Fruit fly (Drosophila melanogaster) whole organism, embryonic: ENCODE results near the gene Ant2.

Experiments used
- ATbp ChIP-seq: fragments of 200-800 bp; sonication (Bioruptor generic); optimal IDR thresholded peaks from 2 replicates; lab custom pipeline; 2017; ENCODE audit warnings: missing biosample characterization, mild to moderate bottlenecking, missing genetic modification characterization, missing genetic modification reagents
- Atf3 ChIP-seq: fragments of 200-800 bp; sonication (Bioruptor generic); optimal IDR thresholded peaks from 3 replicates; lab custom pipeline; 2016; ENCODE audit warnings: missing biosample characterization, missing genetic modification characterization
- Atf6 ChIP-seq: fragments of 200-800 bp; sonication (Bioruptor generic); IDR thresholded peaks from 2 replicates; pipeline ENCODE4 v1.3.6; 2022; ENCODE audit warnings: missing biosample characterization, missing genetic modification characterization
- CG12391 ChIP-seq: fragments of 200-800 bp; sonication (Bioruptor generic); optimal IDR thresholded peaks from 3 replicates; lab custom pipeline; 2018; ENCODE audit warnings: missing biosample characterization, mild to moderate bottlenecking, missing genetic modification characterization, moderate library complexity
- CG14014 ChIP-seq: fragments of 200-800 bp; sonication (Bioruptor generic); IDR thresholded peaks from 2 replicates; pipeline ENCODE4 v1.3.6; 2022; ENCODE audit warnings: missing biosample characterization, missing genetic modification characterization
- CG14860 ChIP-seq: fragments of 200-800 bp; sonication (Bioruptor generic); IDR thresholded peaks from 3 replicates; pipeline ENCODE4 v1.3.6; 2022; ENCODE audit warnings: missing biosample characterization, missing genetic modification characterization; ENCODE audit not compliant: partially characterized antibody
- CG1529 ChIP-seq: fragments of 200-800 bp; sonication (Bioruptor generic); optimal IDR thresholded peaks from 3 replicates; lab custom pipeline; 2018; ENCODE audit warnings: missing biosample characterization, missing genetic modification characterization
- CG15514 ChIP-seq: fragments of 200-800 bp; sonication (Bioruptor generic); optimal IDR thresholded peaks from 3 replicates; lab custom pipeline; 2017; ENCODE audit warnings: missing biosample characterization, missing genetic modification characterization, mild to moderate bottlenecking, moderate library complexity, missing genetic modification reagents
- CG1602 ChIP-seq: fragments of 200-800 bp; sonication (Bioruptor generic); optimal IDR thresholded peaks from 3 replicates; lab custom pipeline; 2016; ENCODE audit warnings: missing biosample characterization, missing genetic modification characterization
- CG17359 ChIP-seq: fragments of 200-800 bp; sonication (Bioruptor generic); optimal IDR thresholded peaks from 3 replicates; lab custom pipeline; 2018; ENCODE audit warnings: missing biosample characterization, mild to moderate bottlenecking, missing genetic modification characterization, moderate library complexity
- CG17385 ChIP-seq: fragments of 200-800 bp; sonication (Bioruptor generic); optimal IDR thresholded peaks from 3 replicates; lab custom pipeline; 2018; ENCODE audit warnings: missing biosample characterization, mild to moderate bottlenecking, missing genetic modification characterization
- CG1792 ChIP-seq: fragments of 200-800 bp; sonication (Bioruptor generic); optimal IDR thresholded peaks from 2 replicates; lab custom pipeline; 2016; ENCODE audit warnings: missing biosample characterization, missing genetic modification characterization
- CG2199 ChIP-seq: fragments of 200-800 bp; sonication (Bioruptor generic); IDR thresholded peaks from 3 replicates; pipeline ENCODE4 v1.3.6; 2022; ENCODE audit warnings: missing biosample characterization, missing genetic modification characterization
- CG31441 ChIP-seq: fragments of 200-800 bp; sonication (Bioruptor generic); IDR thresholded peaks from 2 replicates; pipeline ENCODE4 v1.3.6; 2022; ENCODE audit warnings: missing biosample characterization, missing genetic modification characterization
- CG3163 ChIP-seq: fragments of 200-800 bp; sonication (Bioruptor generic); optimal IDR thresholded peaks from 3 replicates; lab custom pipeline; 2016; ENCODE audit warnings: missing biosample characterization, missing genetic modification characterization
- CG32772 ChIP-seq: fragments of 200-800 bp; sonication (Bioruptor generic); IDR thresholded peaks from 2 replicates; pipeline ENCODE4 v1.3.6; 2022; ENCODE audit warnings: missing biosample characterization, missing genetic modification characterization
- CG3838 ChIP-seq: fragments of 200-800 bp; sonication (Bioruptor generic); optimal IDR thresholded peaks from 3 replicates; lab custom pipeline; 2016; ENCODE audit warnings: missing biosample characterization, missing genetic modification characterization
- CG4360 ChIP-seq: fragments of 200-800 bp; sonication (Bioruptor generic); IDR thresholded peaks from 2 replicates; pipeline ENCODE4 v1.3.6; 2022; ENCODE audit warnings: missing biosample characterization, missing genetic modification characterization
- CG4820 ChIP-seq: fragments of 200-800 bp; sonication (Bioruptor generic); optimal IDR thresholded peaks from 3 replicates; lab custom pipeline; 2016; ENCODE audit warnings: missing biosample characterization, missing genetic modification characterization
- CG6175 ChIP-seq: fragments of 200-800 bp; sonication (Bioruptor generic); IDR thresholded peaks from 3 replicates; pipeline ENCODE4 v1.3.6; 2022; ENCODE audit warnings: missing biosample characterization, missing genetic modification characterization
- CG6254 ChIP-seq: fragments of 200-800 bp; sonication (Bioruptor generic); optimal IDR thresholded peaks from 3 replicates; lab custom pipeline; 2017; ENCODE audit warnings: mild to moderate bottlenecking, missing biosample characterization, missing genetic modification reagents, missing genetic modification characterization
- CG6689 ChIP-seq: fragments of 200-800 bp; sonication (Bioruptor generic); IDR thresholded peaks from 2 replicates; pipeline ENCODE4 v1.3.6; 2022; ENCODE audit warnings: missing biosample characterization, missing genetic modification characterization
- CG6791 ChIP-seq: fragments of 200-800 bp; sonication (Bioruptor generic); IDR thresholded peaks from 3 replicates; pipeline ENCODE4 v1.3.6; 2022; ENCODE audit warnings: missing biosample characterization, missing genetic modification characterization; ENCODE audit not compliant: partially characterized antibody
- CG7556 ChIP-seq: fragments of 200-800 bp; sonication (Bioruptor generic); optimal IDR thresholded peaks from 2 replicates; lab custom pipeline; 2017; ENCODE audit warnings: missing biosample characterization, mild to moderate bottlenecking, missing genetic modification characterization
- CG8089 ChIP-seq: fragments of 200-800 bp; sonication (Bioruptor generic); optimal IDR thresholded peaks from 3 replicates; lab custom pipeline; 2016; ENCODE audit warnings: missing biosample characterization, missing genetic modification characterization
- CG8281 ChIP-seq: fragments of 200-800 bp; sonication (Bioruptor generic); optimal IDR thresholded peaks from 2 replicates; lab custom pipeline; 2018; ENCODE audit warnings: missing biosample characterization, mild to moderate bottlenecking, missing genetic modification characterization, moderate library complexity
- CG9609 ChIP-seq: fragments of 200-800 bp; sonication (Bioruptor generic); optimal IDR thresholded peaks from 3 replicates; lab custom pipeline; 2016; ENCODE audit warnings: missing biosample characterization, missing genetic modification characterization
- CG9876 ChIP-seq: fragments of 200-800 bp; sonication (Bioruptor generic); optimal IDR thresholded peaks from 2 replicates; lab custom pipeline; 2016; ENCODE audit warnings: missing biosample characterization, missing genetic modification characterization
- CoRest ChIP-seq: fragments of 200-800 bp; sonication (Bioruptor generic); optimal IDR thresholded peaks from 3 replicates; lab custom pipeline; 2018; ENCODE audit warnings: missing biosample characterization, mild to moderate bottlenecking, missing genetic modification characterization, moderate library complexity
- Fer2 ChIP-seq: fragments of 200-800 bp; sonication (Bioruptor generic); optimal IDR thresholded peaks from 2 replicates; lab custom pipeline; 2018; ENCODE audit warnings: missing biosample characterization, mild to moderate bottlenecking, missing genetic modification characterization, moderate library complexity
- Hsf ChIP-seq: fragments of 200-800 bp; sonication (Bioruptor generic); optimal IDR thresholded peaks from 3 replicates; lab custom pipeline; 2016; ENCODE audit warnings: missing biosample characterization, missing genetic modification characterization
- Rfx ChIP-seq: fragments of 200-800 bp; sonication (Bioruptor generic); IDR thresholded peaks from 2 replicates; pipeline ENCODE4 v1.3.6; 2022; ENCODE audit warnings: missing biosample characterization, missing genetic modification characterization
- Taf1 ChIP-seq: fragments of 200-800 bp; sonication (Bioruptor generic); IDR thresholded peaks from 2 replicates; pipeline ENCODE4 v1.3.6; 2022; ENCODE audit warnings: missing biosample characterization, missing genetic modification characterization
- Trl ChIP-seq, 3 experiments: fragments of >200 bp in 2 of 3; fragments of 200-800 bp in 1 of 3; sonication (Bioruptor generic) in 1 of 3; optimal IDR thresholded peaks; 2 replicates in 1 of 3; 3 replicates in 2 of 3; lab custom pipeline; 2016 to 2017; ENCODE audit warnings: missing biosample characterization in 1 of 3, missing genetic modification characterization in 1 of 3
- Xrp1 ChIP-seq: fragments of 200-800 bp; sonication (Bioruptor generic); IDR thresholded peaks from 2 replicates; pipeline ENCODE4 v1.3.6; 2022; ENCODE audit warnings: missing biosample characterization, missing genetic modification characterization
- amos ChIP-seq: fragments of 200-800 bp; sonication (Bioruptor generic); IDR thresholded peaks from 2 replicates; pipeline ENCODE4 v1.3.6; 2022; ENCODE audit warnings: missing biosample characterization, missing genetic modification characterization; ENCODE audit not compliant: partially characterized antibody
- bcd ChIP-seq: fragments of 200-800 bp; sonication (Bioruptor generic); optimal IDR thresholded peaks from 2 replicates; lab custom pipeline; 2017; ENCODE audit warnings: missing biosample characterization, mild to moderate bottlenecking, missing genetic modification characterization
- bowl ChIP-seq: fragments of 200-800 bp; sonication (Bioruptor generic); IDR thresholded peaks from 2 replicates; pipeline ENCODE4 v1.3.6; 2022; ENCODE audit warnings: missing biosample characterization, missing genetic modification characterization
- cg ChIP-seq: fragments of 200-800 bp; sonication (Bioruptor generic); optimal IDR thresholded peaks from 3 replicates; lab custom pipeline; 2019; ENCODE audit warnings: missing biosample characterization, mild to moderate bottlenecking, missing genetic modification characterization, moderate library complexity
- chif ChIP-seq, 2 experiments: fragments of 200-800 bp; sonication (Bioruptor generic); optimal IDR thresholded peaks; 3 replicates each; lab custom pipeline; 2016; ENCODE audit warnings: missing biosample characterization in 2 of 2, missing genetic modification characterization in 2 of 2
- ci ChIP-seq: fragments of 200-800 bp; sonication (Bioruptor generic); IDR thresholded peaks from 3 replicates; pipeline ENCODE4 v1.3.6; 2022; ENCODE audit warnings: missing biosample characterization, missing genetic modification characterization
- crol ChIP-seq: fragments of 200-800 bp; sonication (Bioruptor generic); IDR thresholded peaks from 2 replicates; pipeline ENCODE4 v1.3.6; 2022; ENCODE audit warnings: missing biosample characterization, missing genetic modification characterization
- dysf ChIP-seq: fragments of 200-800 bp; sonication (Bioruptor generic); IDR thresholded peaks from 3 replicates; pipeline ENCODE4 v1.3.6; 2022; ENCODE audit warnings: missing biosample characterization, missing genetic modification characterization
- lab ChIP-seq: fragments of 200-800 bp; sonication (Bioruptor generic); optimal IDR thresholded peaks from 3 replicates; lab custom pipeline; 2017; ENCODE audit warnings: missing biosample characterization, missing genetic modification characterization, mild to moderate bottlenecking, moderate library complexity, missing genetic modification reagents
- p53 ChIP-seq: fragments of 200-800 bp; sonication (Bioruptor generic); optimal IDR thresholded peaks from 2 replicates; lab custom pipeline; 2016; ENCODE audit warnings: missing biosample characterization, missing genetic modification characterization
- sisA ChIP-seq: fragments of 200-800 bp; sonication (Bioruptor generic); IDR thresholded peaks from 2 replicates; pipeline ENCODE4 v1.3.6; 2022; ENCODE audit warnings: missing biosample characterization, missing genetic modification characterization
- slbo ChIP-seq: fragments of 200-800 bp; sonication (Bioruptor generic); IDR thresholded peaks from 2 replicates; pipeline ENCODE4 v1.3.6; 2022; ENCODE audit warnings: missing biosample characterization, missing genetic modification characterization
- sug ChIP-seq: fragments of 200-800 bp; optimal IDR thresholded peaks from 2 replicates; lab custom pipeline; 2019; ENCODE audit warnings: missing biosample characterization, mild to moderate bottlenecking, missing genetic modification characterization, moderate library complexity
- vfl ChIP-seq: fragments of 200-800 bp; sonication (Bioruptor generic); optimal IDR thresholded peaks from 2 replicates; lab custom pipeline; 2016; ENCODE audit warnings: missing biosample characterization, missing genetic modification characterization
- z ChIP-seq: fragments of 200-800 bp; sonication (Bioruptor generic); IDR thresholded peaks from 3 replicates; pipeline ENCODE4 v1.3.6; 2022; ENCODE audit warnings: missing biosample characterization, missing genetic modification characterization

Gene Ant2

DNA sequence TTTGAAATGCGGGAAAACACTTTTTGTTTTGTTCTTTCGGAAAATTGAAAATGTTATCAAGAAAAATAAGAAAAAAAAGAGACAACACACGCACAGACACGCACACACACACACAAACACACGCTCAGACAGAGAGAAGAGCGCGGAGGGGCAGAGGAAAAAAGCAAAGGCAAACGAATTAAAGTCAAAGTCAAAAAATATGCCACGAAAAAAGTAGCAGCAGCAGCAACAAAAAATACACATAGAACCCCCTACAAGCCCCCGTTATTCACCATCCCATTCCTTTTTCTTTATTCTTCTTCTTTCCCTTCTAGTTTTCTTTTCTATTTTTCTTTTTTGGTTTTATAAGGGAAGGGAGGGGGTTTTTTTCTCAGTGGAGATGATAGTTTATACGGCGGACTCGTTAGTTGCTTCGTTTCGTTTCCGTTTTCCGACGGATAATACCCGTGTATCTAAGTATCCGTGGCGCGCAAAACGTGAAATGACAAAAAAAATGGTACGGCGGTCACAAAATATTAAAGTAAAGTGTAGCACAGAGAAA, 28.2 kb upstream of the Ant2 start:
- TF ChIP-seq Hsf (peak; percentile 1), CG3163 (no peak), Taf1 (no peak), vfl (no peak), CG3838 (GFP tag; lab: Kevin White, UChicago) (no peak), CG32772 (peak; percentile 51; the same call in 1 of the 2 replicates), CG12391 (tag; lab: Kevin White, UChicago) (no peak), z (GFP tag; lab: Robert Waterston, UW) (peak; percentile 79; the same call in 2 of the 3 replicates), CG6689 (GFP tag; lab: Robert Waterston, UW) (no peak), CG15514 (GFP tag; lab: Kevin White, UChicago) (no peak), slbo (GFP tag; lab: Robert Waterston, UW) (peak; percentile 27; the same call in 1 of the 2 replicates), ci (peak; percentile 47; the same call in 2 of the 3 replicates), crol (GFP tag; lab: Robert Waterston, UW) (peak; percentile 95), CG4820 (GFP tag; lab: Kevin White, UChicago) (peak; percentile 12), CG1792 (no peak), CG1602 (GFP tag; lab: Kevin White, UChicago) (no peak), dysf (GFP tag; lab: Robert Waterston, UW) (0 out of 3 replicates have a peak, but pooled peaks have one; percentile 17), Rfx (GFP tag; lab: Robert Waterston, UW) (no peak), CG1529 (GFP tag; lab: Kevin White, UChicago) (peak; percentile 23), CG14860 (GFP tag; lab: Robert Waterston, UW) (no peak), CG17359 (tag; lab: Kevin White, UChicago) (peak; percentile 76), CG6791 (0 out of 3 replicates have a peak, but pooled peaks have one; percentile 36), CG14014 (GFP tag; lab: Robert Waterston, UW) (peak; percentile 15; the same call in 1 of the 2 replicates), sug (tag; lab: Kevin White, UChicago) (no peak), CG4360 (GFP tag; lab: Robert Waterston, UW) (peak; percentile 14; the same call in 1 of the 2 replicates), CG9609 (GFP tag; lab: Kevin White, UChicago) (no peak), p53 (peak; percentile 1), Atf3 (GFP tag; lab: Kevin White, UChicago) (peak; percentile 23), bcd (GFP tag; lab: Kevin White, UChicago) (peak; percentile 6), amos (GFP tag; lab: Robert Waterston, UW) (0 out of 2 replicates have a peak, but pooled peaks have one; percentile 25), Fer2 (no peak), CG6175 (GFP tag; lab: Robert Waterston, UW) (no peak), lab (peak; percentile 2), chif (GFP tag; optimal IDR thresholded peaks at IDR 0.05; lab: Kevin White, UChicago) (no peak), CG17385 (peak; percentile 75), CG7556 (GFP tag; lab: Kevin White, UChicago) (no peak), CG31441 (GFP tag; lab: Robert Waterston, UW) (no peak), CG6254 (GFP tag; lab: Kevin White, UChicago) (peak; percentile 84), CG9876 (no peak), ATbp (GFP tag; lab: Kevin White, UChicago) (peak; percentile 32), CG2199 (GFP tag; lab: Robert Waterston, UW) (peak; percentile 65), Trl (optimal IDR thresholded peaks at IDR 0.05; lab: Kevin White, UChicago) (no peak), Trl (GFP tag; optimal IDR thresholded peaks at IDR 0.05; lab: Kevin White, UChicago) (no peak), CoRest (tag; lab: Kevin White, UChicago) (no peak), sisA (GFP tag; lab: Robert Waterston, UW) (0 out of 2 replicates have a peak, but pooled peaks have one; percentile 10), CG8089 (no peak), cg (GFP tag; lab: Kevin White, UChicago) (peak; percentile 43), CG8281 (tag; lab: Kevin White, UChicago) (no peak), bowl (GFP tag; lab: Robert Waterston, UW) (no peak), Atf6 (GFP tag; lab: Robert Waterston, UW) (0 out of 2 replicates have a peak, but pooled peaks have one; percentile 6), Xrp1 (no peak)
